Worm (Caenorhabditis elegans) whole organism, young adult: Measurements from ENCODE around the gene glb-5.

Experiments
- F10E7.11 ChIP-seq: sonication (generic microtip); optimal IDR thresholded peaks from 2 replicates; lab custom pipeline; 2017; ENCODE audit warnings: mild to moderate bottlenecking, missing genetic modification characterization, moderate library complexity, missing compliant biosample characterization
- F57C9.4 ChIP-seq: sonication (generic microtip); optimal IDR thresholded peaks from 2 replicates; lab custom pipeline; 2017; ENCODE audit warnings: mild to moderate bottlenecking, missing genetic modification characterization, missing compliant biosample characterization
- him-1 ChIP-seq: sonication (generic microtip); optimal IDR thresholded peaks from 2 replicates; lab custom pipeline; 2016; ENCODE audit warnings: missing genotype, missing genetic modification reagents, missing genetic modification characterization, missing compliant biosample characterization
- lir-1 ChIP-seq: fragments of 200-800 bp; sonication (Bioruptor generic); conservative IDR thresholded peaks from 2 replicates; pipeline ENCODE4 v1.3.6; 2022; ENCODE audit warnings: missing genetic modification reagents, missing genetic modification characterization, missing compliant biosample characterization
- nfya-2 ChIP-seq: fragments of 200-800 bp; sonication (Bioruptor generic); IDR thresholded peaks from 2 replicates; pipeline ENCODE4 v1.3.6; 2022; ENCODE audit warnings: missing genetic modification reagents, missing genetic modification characterization, missing compliant biosample characterization

ce11 chrV:5584293-5584776 is 25.6 kb downstream of the glb-5 start, which contains the start of gene pas-6:
- TF ChIP-seq nfya-2 (GFP tag; lab: Robert Waterston, UW) (no peak), him-1 (tag; lab: Kevin White, UChicago) (no peak), F10E7.11 (tag; lab: Kevin White, UChicago) (no peak), F57C9.4 (tag; lab: Kevin White, UChicago) (no peak), lir-1 (no peak)
